Worm (Caenorhabditis elegans) whole organism, young adult: ENCODE results near the gene polh-1.

Experiments used
- B0261.1 ChIP-seq: sonication (generic microtip); optimal IDR thresholded peaks from 2 replicates; lab custom pipeline; 2016; ENCODE audit warnings: mild to moderate bottlenecking, missing genetic modification characterization, moderate library complexity, missing compliant biosample characterization
- C06A6.2 ChIP-seq: fragments of 200-800 bp; sonication (Bioruptor generic); conservative IDR thresholded peaks from 2 replicates; pipeline ENCODE4 v1.3.6; 2022; ENCODE audit warnings: missing genetic modification characterization, missing compliant biosample characterization
- D2030.7 ChIP-seq: fragments of 200-800 bp; sonication (Bioruptor generic); IDR thresholded peaks from 2 replicates; pipeline ENCODE4 v1.3.6; 2022; ENCODE audit warnings: missing genetic modification reagents, missing genetic modification characterization, missing compliant biosample characterization
- F37B4.10 ChIP-seq: fragments of 200-800 bp; sonication (Bioruptor generic); IDR thresholded peaks from 2 replicates; pipeline ENCODE4 v1.3.6; 2022; ENCODE audit warnings: missing genetic modification characterization, missing compliant biosample characterization
- K11D2.4 ChIP-seq: fragments of 200-800 bp; sonication (Bioruptor generic); IDR thresholded peaks from 2 replicates; pipeline ENCODE4 v1.3.6; 2022; ENCODE audit warnings: missing genetic modification reagents, missing genetic modification characterization, missing compliant biosample characterization
- T07F8.4 ChIP-seq: sonication (generic microtip); optimal IDR thresholded peaks from 2 replicates; lab custom pipeline; 2016; ENCODE audit warnings: mild to moderate bottlenecking, missing genetic modification characterization, moderate library complexity, missing compliant biosample characterization
- Y56A3A.18 ChIP-seq: fragments of 200-800 bp; sonication (Bioruptor generic); IDR thresholded peaks from 2 replicates; pipeline ENCODE4 v1.3.6; 2022; ENCODE audit warnings: missing genetic modification reagents, missing genetic modification characterization, missing compliant biosample characterization
- Y79H2A.3 ChIP-seq: fragments of 200-800 bp; sonication (Bioruptor generic); conservative IDR thresholded peaks from 2 replicates; pipeline ENCODE4 v1.3.6; 2022; ENCODE audit warnings: missing genetic modification reagents, missing genetic modification characterization, missing compliant biosample characterization
- bed-2 ChIP-seq: fragments of 200-800 bp; sonication (Bioruptor generic); IDR thresholded peaks from 2 replicates; pipeline ENCODE4 v1.3.6; 2022; ENCODE audit warnings: missing genetic modification reagents, missing genetic modification characterization, missing compliant biosample characterization
- cebp-2 ChIP-seq: fragments of 200-800 bp; sonication (Bioruptor generic); IDR thresholded peaks from 2 replicates; pipeline ENCODE4 v1.3.6; 2022; ENCODE audit warnings: missing genetic modification characterization, missing compliant biosample characterization
- ceh-100 ChIP-seq: fragments of 200-800 bp; sonication (Bioruptor generic); IDR thresholded peaks from 2 replicates; pipeline ENCODE4 v1.3.6; 2022; ENCODE audit warnings: missing genetic modification reagents, missing genetic modification characterization, missing compliant biosample characterization
- ceh-40 ChIP-seq: fragments of 200-800 bp; sonication (Bioruptor generic); IDR thresholded peaks from 2 replicates; pipeline ENCODE4 v1.3.6; 2022; ENCODE audit warnings: missing genetic modification characterization, missing compliant biosample characterization
- ceh-91 ChIP-seq: fragments of 200-800 bp; sonication (Bioruptor generic); IDR thresholded peaks from 2 replicates; pipeline ENCODE4 v1.3.6; 2022; ENCODE audit warnings: missing genetic modification reagents, missing genetic modification characterization, missing compliant biosample characterization
- efl-1 ChIP-seq: fragments of 150-350 bp; optimal IDR thresholded peaks from 2 replicates; lab custom pipeline; 2014; ENCODE audit warnings: missing biosample characterization, missing genetic modification reagents, missing genetic modification characterization
- egl-18 ChIP-seq: fragments of 200-800 bp; sonication (Bioruptor generic); IDR thresholded peaks from 2 replicates; pipeline ENCODE4 v1.3.6; 2022; ENCODE audit warnings: missing genetic modification reagents, missing genetic modification characterization, missing compliant biosample characterization
- egrh-3 ChIP-seq: fragments of 200-800 bp; sonication (Bioruptor generic); IDR thresholded peaks from 2 replicates; pipeline ENCODE4 v1.3.6; 2022; ENCODE audit warnings: missing genetic modification reagents, missing genetic modification characterization, missing compliant biosample characterization
- ets-4 ChIP-seq: fragments of 200-800 bp; sonication (Bioruptor generic); optimal IDR thresholded peaks from 2 replicates; lab custom pipeline; 2018; ENCODE audit warnings: mild to moderate bottlenecking, missing genetic modification characterization, missing compliant biosample characterization
- hsf-1 ChIP-seq: fragments of 200-800 bp; sonication (Bioruptor generic); IDR thresholded peaks from 2 replicates; pipeline ENCODE4 v1.3.6; 2022; ENCODE audit warnings: missing genetic modification reagents, missing genetic modification characterization, missing compliant biosample characterization
- lin-35 ChIP-seq, 3 experiments: fragments of 150-350 bp in 2 of 3; sonication (generic microtip) in 1 of 3; optimal IDR thresholded peaks; 2 replicates each; lab custom pipeline; 2014 to 2018; ENCODE audit warnings: missing biosample characterization in 3 of 3, missing genetic modification characterization in 3 of 3, missing genetic modification reagents in 3 of 3
- lin-40 ChIP-seq: sonication (generic microtip); optimal IDR thresholded peaks from 2 replicates; lab custom pipeline; 2016; ENCODE audit warnings: missing genetic modification characterization, mild to moderate bottlenecking, missing compliant biosample characterization, missing genotype, missing genetic modification reagents
- lsl-1 ChIP-seq: fragments of 200-800 bp; sonication (Bioruptor generic); optimal IDR thresholded peaks from 2 replicates; lab custom pipeline; 2018; ENCODE audit warnings: mild to moderate bottlenecking, missing genetic modification characterization, moderate library complexity, missing compliant biosample characterization
- madf-3 ChIP-seq: fragments of 200-800 bp; sonication (Bioruptor generic); IDR thresholded peaks from 2 replicates; pipeline ENCODE4 v1.3.6; 2022; ENCODE audit warnings: missing genetic modification reagents, missing genetic modification characterization, missing compliant biosample characterization
- madf-8 ChIP-seq: fragments of 200-800 bp; sonication (Bioruptor generic); conservative IDR thresholded peaks from 2 replicates; pipeline ENCODE4 v1.3.6; 2022; ENCODE audit warnings: missing genetic modification reagents, missing genetic modification characterization, missing compliant biosample characterization
- mel-28 ChIP-seq: sonication (generic microtip); optimal IDR thresholded peaks from 2 replicates; lab custom pipeline; 2016; ENCODE audit warnings: borderline replicate concordance, mild to moderate bottlenecking, missing genetic modification characterization, missing compliant biosample characterization
- mxl-1 ChIP-seq: sonication (generic microtip); optimal IDR thresholded peaks from 2 replicates; lab custom pipeline; 2016; ENCODE audit warnings: missing genetic modification characterization, missing compliant biosample characterization
- nfya-2 ChIP-seq: fragments of 200-800 bp; sonication (Bioruptor generic); IDR thresholded peaks from 2 replicates; pipeline ENCODE4 v1.3.6; 2022; ENCODE audit warnings: missing genetic modification reagents, missing genetic modification characterization, missing compliant biosample characterization
- nhr-120 ChIP-seq: fragments of 200-800 bp; sonication (Bioruptor generic); IDR thresholded peaks from 2 replicates; pipeline ENCODE4 v1.3.6; 2022; ENCODE audit warnings: missing genetic modification characterization, missing compliant biosample characterization
- nhr-27 ChIP-seq: fragments of 200-800 bp; sonication (Bioruptor generic); optimal IDR thresholded peaks from 2 replicates; lab custom pipeline; 2018; ENCODE audit warnings: mild to moderate bottlenecking, missing genetic modification characterization, moderate library complexity, missing compliant biosample characterization
- nhr-80 ChIP-seq: sonication (generic microtip); optimal IDR thresholded peaks from 2 replicates; lab custom pipeline; 2016; ENCODE audit warnings: missing genetic modification characterization, missing compliant biosample characterization
- snpc-1.3 ChIP-seq: sonication (generic microtip); optimal IDR thresholded peaks from 2 replicates; lab custom pipeline; 2017; ENCODE audit warnings: missing genetic modification characterization, mild to moderate bottlenecking, missing compliant biosample characterization, antibody characterized with exemption, moderate library complexity, missing genotype, missing genetic modification reagents; ENCODE audit not compliant: insufficient read depth
- snpc-3.4 ChIP-seq: sonication (generic microtip); optimal IDR thresholded peaks from 2 replicates; lab custom pipeline; 2017; ENCODE audit warnings: missing genetic modification characterization, mild to moderate bottlenecking, missing compliant biosample characterization, antibody characterized with exemption, moderate library complexity, missing genotype, missing genetic modification reagents
- snpc-4 ChIP-seq, 5 experiments: fragments of 150-350 bp in 1 of 5; sonication (generic microtip) in 4 of 5; optimal IDR thresholded peaks; 2 replicates each; lab custom pipeline; 2014 to 2018; ENCODE audit warnings: missing genetic modification characterization in 5 of 5, missing biosample characterization in 3 of 5, antibody characterized with exemption in 2 of 5, mild to moderate bottlenecking in 2 of 5, missing compliant biosample characterization in 2 of 5, missing genotype in 2 of 5, moderate library complexity in 2 of 5, missing genetic modification reagents in 1 of 5
- tbp1 ChIP-seq: fragments of 200-800 bp; sonication (Bioruptor generic); optimal IDR thresholded peaks from 2 replicates; lab custom pipeline; 2018; ENCODE audit warnings: mild to moderate bottlenecking, missing genetic modification characterization, missing compliant biosample characterization
- tbx-9 ChIP-seq: sonication (generic microtip); optimal IDR thresholded peaks from 2 replicates; lab custom pipeline; 2016; ENCODE audit warnings: borderline replicate concordance, missing genetic modification characterization, inconsistent platforms, missing compliant biosample characterization
- tlf-1 ChIP-seq: fragments of 200-800 bp; sonication (Bioruptor generic); optimal IDR thresholded peaks from 2 replicates; lab custom pipeline; 2018; ENCODE audit warnings: mild to moderate bottlenecking, missing genetic modification characterization, missing compliant biosample characterization
- xnd-1 ChIP-seq: sonication (generic microtip); optimal IDR thresholded peaks from 2 replicates; lab custom pipeline; 2016; ENCODE audit warnings: missing genotype, missing genetic modification reagents, missing genetic modification characterization, missing compliant biosample characterization
- zfh-2 ChIP-seq: fragments of 200-800 bp; sonication (Bioruptor generic); conservative IDR thresholded peaks from 2 replicates; pipeline ENCODE4 v1.3.6; 2022; ENCODE audit warnings: missing genetic modification reagents, missing genetic modification characterization, missing compliant biosample characterization
- ztf-28 ChIP-seq: fragments of 200-800 bp; sonication (Bioruptor generic); IDR thresholded peaks from 2 replicates; pipeline ENCODE4 v1.3.6; 2022; ENCODE audit warnings: missing genetic modification reagents, missing genetic modification characterization, missing compliant biosample characterization

polh-1 gene

ce11 chrIII:1950236-1950635 lies at the start of gene polh-1, which contains the start of gene rps-22 (continued):
- TF ChIP-seq D2030.7 (GFP tag; lab: Robert Waterston, UW), result peak; percentile 85
- peak; percentile 48 for TF ChIP-seq snpc-1.3 (tag; lab: Kevin White, UChicago)
- peak; percentile 61 for TF ChIP-seq lsl-1
- peak in 1 of 3 experiments; percentile 93 for TF ChIP-seq lin-35 (GFP tag; optimal IDR thresholded peaks at IDR 0.05; lab: Kevin White, UChicago)
- no peak for TF ChIP-seq nhr-120
- no peak for TF ChIP-seq nhr-27 (tag; lab: Kevin White, UChicago)
- TF ChIP-seq ztf-28 (GFP tag; lab: Robert Waterston, UW), result 0 out of 2 replicates have a peak, but pooled peaks have one; percentile 22
- peak; percentile 89 for TF ChIP-seq efl-1 (GFP tag; lab: Kevin White, UChicago)
- no peak for TF ChIP-seq ets-4
- TF ChIP-seq tbp1 (GFP tag; lab: Kevin White, UChicago), result peak; percentile 56
- TF ChIP-seq madf-8, result 0 out of 2 replicates have a peak, but pooled peaks have one; percentile 15
- TF ChIP-seq, all 124 proteins: peak for 42

DNA sequence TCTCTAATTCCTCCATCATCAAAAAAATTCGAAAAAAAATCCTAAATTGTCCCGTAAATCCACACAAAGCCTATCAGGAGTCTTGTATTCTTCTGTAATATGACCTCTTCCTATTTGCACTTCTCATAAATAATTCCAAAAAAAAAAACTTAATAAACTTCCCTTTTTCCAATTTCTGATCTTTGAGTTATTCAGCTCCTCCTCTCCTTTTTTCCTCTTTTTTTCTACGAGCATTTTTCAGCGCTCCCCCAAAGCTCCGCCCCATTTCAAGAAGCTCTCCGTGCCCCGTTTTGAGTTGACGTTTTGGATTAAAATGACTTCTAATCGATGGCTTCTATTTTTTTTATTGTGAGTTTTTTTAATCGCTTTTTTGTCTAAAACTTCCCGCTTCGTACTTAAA lies 47.5 kb upstream of the polh-1 start, which contains the start of gene lgc-42:
Gene lgc-42, plus strand, starts transcription at position 301 of the 400 bp plus-strand sequence.
- TF ChIP-seq mxl-1, result no peak
- no peak for TF ChIP-seq xnd-1
- TF ChIP-seq ceh-40 (GFP tag; lab: Robert Waterston, UW), result no peak
- no peak for TF ChIP-seq egl-18 (GFP tag; lab: Robert Waterston, UW)
- TF ChIP-seq lin-40, result no peak
- TF ChIP-seq Y56A3A.18 (GFP tag; lab: Robert Waterston, UW), result no peak
- TF ChIP-seq zfh-2 (GFP tag; lab: Robert Waterston, UW), result no peak
- no peak for TF ChIP-seq Y79H2A.3 (GFP tag; lab: Robert Waterston, UW)
- TF ChIP-seq ceh-100, result no peak
- TF ChIP-seq nhr-80, result no peak
- TF ChIP-seq T07F8.4, result no peak
- TF ChIP-seq tlf-1 (GFP tag; lab: Kevin White, UChicago), result no peak
- TF ChIP-seq ceh-91, result no peak
- no peak for TF ChIP-seq madf-3 (GFP tag; lab: Robert Waterston, UW)
- TF ChIP-seq C06A6.2, result no peak
- TF ChIP-seq bed-2, result no peak
- TF ChIP-seq tbx-9 (tag; lab: Kevin White, UChicago), result no peak
- no peak for TF ChIP-seq B0261.1
- no peak for TF ChIP-seq K11D2.4 (GFP tag; lab: Robert Waterston, UW)

- TF ChIP-seq snpc-3.4 (no peak), egrh-3 (peak; percentile 55; the same call in 1 of the 2 replicates)
Measured at ce11 chrIII:1989940-1990339, 39.9 kb upstream of the polh-1 start.

DNA sequence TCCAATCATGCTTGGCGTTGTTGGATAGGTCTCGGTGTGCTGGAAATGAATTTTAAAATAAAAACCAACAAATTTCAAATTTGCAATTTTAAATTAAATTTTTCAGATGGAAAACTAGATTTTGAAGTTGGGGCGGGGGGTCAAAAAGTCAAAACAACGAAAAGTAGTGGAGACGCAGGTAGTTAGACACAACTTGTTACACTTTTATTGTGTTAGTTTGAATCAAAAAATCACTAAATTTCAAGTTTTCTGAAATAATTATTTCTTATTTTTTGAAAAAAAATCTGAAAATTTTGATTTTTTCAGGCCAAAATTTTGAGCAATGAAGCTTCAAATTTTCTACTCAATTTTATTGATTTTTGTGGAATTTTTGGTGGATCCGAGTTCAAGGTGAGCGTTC lies 37.6 kb upstream of the polh-1 start, which contains the start of gene Y39A3B.8:
Gene Y39A3B.8, plus strand, starts transcription at position 301 of the 400 bp plus-strand sequence.
- TF ChIP-seq F37B4.10 (GFP tag; lab: Robert Waterston, UW), result no peak
- no peak for TF ChIP-seq nfya-2 (GFP tag; lab: Robert Waterston, UW)
- TF ChIP-seq hsf-1 (GFP tag; lab: Robert Waterston, UW), result no peak
- no peak for TF ChIP-seq mel-28 (tag; lab: Kevin White, UChicago)
- no peak for TF ChIP-seq snpc-4 (GFP tag; optimal IDR thresholded peaks at IDR 0.05; lab: Kevin White, UChicago)
- no peak for TF ChIP-seq snpc-4 (tag; optimal IDR thresholded peaks at IDR 0.05; lab: Kevin White, UChicago)
- no peak for TF ChIP-seq cebp-2 (GFP tag; lab: Robert Waterston, UW)
